Fruit fly (Drosophila melanogaster) whole organism, embryonic: ENCODE measurements around the gene CG9288.

ENCODE experiments used
- Abd-B ChIP-seq: fragments of 200-800 bp; sonication (Bioruptor generic); optimal IDR thresholded peaks from 2 replicates; lab custom pipeline; 2018; ENCODE audit warnings: missing biosample characterization, mild to moderate bottlenecking, missing genetic modification characterization, moderate library complexity
- Bdp1 ChIP-seq: fragments of 200-800 bp; sonication (Bioruptor generic); optimal IDR thresholded peaks from 3 replicates; lab custom pipeline; 2016; ENCODE audit warnings: missing biosample characterization, missing genetic modification characterization
- Bgb ChIP-seq: fragments of 200-800 bp; sonication (Bioruptor generic); IDR thresholded peaks from 2 replicates; pipeline ENCODE4 v1.3.6; 2022; ENCODE audit warnings: missing biosample characterization, missing genetic modification characterization; ENCODE audit not compliant: partially characterized antibody
- BtbVII ChIP-seq: fragments of 200-800 bp; sonication (Bioruptor generic); optimal IDR thresholded peaks from 3 replicates; lab custom pipeline; 2017; ENCODE audit warnings: missing biosample characterization, mild to moderate bottlenecking, missing genetic modification characterization
- CG11696 ChIP-seq: fragments of 200-800 bp; sonication (Bioruptor generic); IDR thresholded peaks from 2 replicates; pipeline ENCODE4 v1.3.6; 2022; ENCODE audit warnings: missing biosample characterization, missing genetic modification characterization
- CG12071 ChIP-seq: fragments of 200-800 bp; sonication (Bioruptor generic); optimal IDR thresholded peaks from 3 replicates; lab custom pipeline; 2018; ENCODE audit warnings: missing biosample characterization, mild to moderate bottlenecking, missing genetic modification characterization
- CG12299 ChIP-seq: fragments of 200-800 bp; sonication (Bioruptor generic); optimal IDR thresholded peaks from 2 replicates; lab custom pipeline; 2018; ENCODE audit warnings: missing biosample characterization, mild to moderate bottlenecking, missing genetic modification characterization
- CG12769 ChIP-seq: fragments of 200-800 bp; sonication (Bioruptor generic); optimal IDR thresholded peaks from 2 replicates; lab custom pipeline; 2019; ENCODE audit warnings: missing biosample characterization, mild to moderate bottlenecking, missing genetic modification characterization, moderate library complexity
- CG12942 ChIP-seq: fragments of 200-800 bp; sonication (Bioruptor generic); optimal IDR thresholded peaks from 3 replicates; lab custom pipeline; 2016; ENCODE audit warnings: missing biosample characterization, missing genetic modification characterization
- CG13424 ChIP-seq: fragments of 200-800 bp; sonication (Bioruptor generic); optimal IDR thresholded peaks from 2 replicates; lab custom pipeline; 2019; ENCODE audit warnings: missing biosample characterization, mild to moderate bottlenecking, missing genetic modification characterization, moderate library complexity
- CG13624 ChIP-seq: fragments of 200-800 bp; sonication (Bioruptor generic); optimal IDR thresholded peaks from 2 replicates; lab custom pipeline; 2016; ENCODE audit warnings: missing biosample characterization, missing genetic modification characterization
- CG15073 ChIP-seq: fragments of 200-800 bp; sonication (Bioruptor generic); optimal IDR thresholded peaks from 2 replicates; lab custom pipeline; 2016; ENCODE audit warnings: missing biosample characterization, missing genetic modification characterization
- CG1529 ChIP-seq: fragments of 200-800 bp; sonication (Bioruptor generic); optimal IDR thresholded peaks from 3 replicates; lab custom pipeline; 2018; ENCODE audit warnings: missing biosample characterization, missing genetic modification characterization
- CG15601 ChIP-seq: fragments of 200-800 bp; sonication (Bioruptor generic); optimal IDR thresholded peaks from 3 replicates; lab custom pipeline; 2019; ENCODE audit warnings: missing biosample characterization, mild to moderate bottlenecking, missing genetic modification characterization, moderate library complexity
- CG17359 ChIP-seq: fragments of 200-800 bp; sonication (Bioruptor generic); optimal IDR thresholded peaks from 3 replicates; lab custom pipeline; 2018; ENCODE audit warnings: missing biosample characterization, mild to moderate bottlenecking, missing genetic modification characterization, moderate library complexity
- CG1792 ChIP-seq: fragments of 200-800 bp; sonication (Bioruptor generic); optimal IDR thresholded peaks from 2 replicates; lab custom pipeline; 2016; ENCODE audit warnings: missing biosample characterization, missing genetic modification characterization
- CG18619 ChIP-seq: fragments of 200-800 bp; sonication (Bioruptor generic); optimal IDR thresholded peaks from 3 replicates; lab custom pipeline; 2017; ENCODE audit warnings: missing biosample characterization, mild to moderate bottlenecking, missing genetic modification characterization
- CG2120 ChIP-seq: fragments of 200-800 bp; sonication (Bioruptor generic); optimal IDR thresholded peaks from 3 replicates; lab custom pipeline; 2016; ENCODE audit warnings: missing biosample characterization, missing genetic modification characterization
- CG31388 ChIP-seq: fragments of 200-800 bp; sonication (Bioruptor generic); optimal IDR thresholded peaks from 2 replicates; lab custom pipeline; 2016; ENCODE audit warnings: missing biosample characterization, missing genetic modification characterization
- CG31441 ChIP-seq: fragments of 200-800 bp; sonication (Bioruptor generic); IDR thresholded peaks from 2 replicates; pipeline ENCODE4 v1.3.6; 2022; ENCODE audit warnings: missing biosample characterization, missing genetic modification characterization
- CG3726 ChIP-seq: fragments of 200-800 bp; sonication (Bioruptor generic); IDR thresholded peaks from 3 replicates; pipeline ENCODE4, ENCODE4 v1.3.6; 2022; ENCODE audit warnings: missing biosample characterization, missing genetic modification characterization
- CG3838 ChIP-seq: fragments of 200-800 bp; sonication (Bioruptor generic); optimal IDR thresholded peaks from 3 replicates; lab custom pipeline; 2016; ENCODE audit warnings: missing biosample characterization, missing genetic modification characterization
- CG4282 ChIP-seq: fragments of 200-800 bp; sonication (Bioruptor generic); optimal IDR thresholded peaks from 2 replicates; lab custom pipeline; 2016; ENCODE audit warnings: missing biosample characterization, missing genetic modification characterization
- CG5180 ChIP-seq: fragments of 200-800 bp; sonication (Bioruptor generic); optimal IDR thresholded peaks from 3 replicates; lab custom pipeline; 2017; ENCODE audit warnings: missing biosample characterization, missing genetic modification characterization, mild to moderate bottlenecking, moderate library complexity, missing genetic modification reagents
- CG7271 ChIP-seq: fragments of 200-800 bp; sonication (Bioruptor generic); optimal IDR thresholded peaks from 2 replicates; lab custom pipeline; 2018; ENCODE audit warnings: missing biosample characterization, mild to moderate bottlenecking, missing genetic modification characterization, moderate library complexity
- CG8089 ChIP-seq: fragments of 200-800 bp; sonication (Bioruptor generic); optimal IDR thresholded peaks from 3 replicates; lab custom pipeline; 2016; ENCODE audit warnings: missing biosample characterization, missing genetic modification characterization
- CG9876 ChIP-seq: fragments of 200-800 bp; sonication (Bioruptor generic); optimal IDR thresholded peaks from 2 replicates; lab custom pipeline; 2016; ENCODE audit warnings: missing biosample characterization, missing genetic modification characterization
- D19A ChIP-seq: fragments of 200-800 bp; optimal IDR thresholded peaks from 3 replicates; lab custom pipeline; 2019; ENCODE audit warnings: missing biosample characterization, mild to moderate bottlenecking, missing genetic modification characterization, moderate library complexity
- Doc3 ChIP-seq: fragments of 200-800 bp; sonication (Bioruptor generic); IDR thresholded peaks from 3 replicates; pipeline ENCODE4 v1.3.6; 2022; ENCODE audit warnings: missing biosample characterization, missing genetic modification characterization; ENCODE audit not compliant: partially characterized antibody
- Hmr ChIP-seq: fragments of 200-800 bp; sonication (Bioruptor generic); optimal IDR thresholded peaks from 3 replicates; lab custom pipeline; 2017; ENCODE audit warnings: mild to moderate bottlenecking, missing biosample characterization, missing genetic modification reagents, missing genetic modification characterization
- Mad ChIP-seq: fragments of 200-800 bp; sonication (Bioruptor generic); optimal IDR thresholded peaks from 2 replicates; lab custom pipeline; 2016; ENCODE audit warnings: missing biosample characterization, missing genetic modification characterization
- NC2α ChIP-seq: fragments of 200-800 bp; sonication (Bioruptor generic); optimal IDR thresholded peaks from 2 replicates; lab custom pipeline; 2016; ENCODE audit warnings: missing biosample characterization, missing genetic modification characterization
- Sin3A ChIP-seq: fragments of >200 bp; optimal IDR thresholded peaks from 2 replicates; lab custom pipeline; 2018
- Usf ChIP-seq: fragments of 200-800 bp; sonication (Bioruptor generic); optimal IDR thresholded peaks from 2 replicates; lab custom pipeline; 2017; ENCODE audit warnings: missing genotype, missing biosample characterization, missing genetic modification characterization
- cad ChIP-seq: fragments of >200 bp; optimal IDR thresholded peaks from 2 replicates; lab custom pipeline; 2017; ENCODE audit warnings: missing biosample characterization, missing genetic modification characterization
- cwo ChIP-seq: fragments of 200-800 bp; sonication (Bioruptor generic); optimal IDR thresholded peaks from 3 replicates; lab custom pipeline; 2017; ENCODE audit warnings: missing biosample characterization, missing genetic modification characterization, mild to moderate bottlenecking, moderate library complexity, missing genetic modification reagents
- ewg ChIP-seq: fragments of 200-800 bp; sonication (Bioruptor generic); optimal IDR thresholded peaks from 3 replicates; lab custom pipeline; 2017; ENCODE audit warnings: mild to moderate bottlenecking, missing biosample characterization, missing genetic modification reagents, missing genetic modification characterization
- fd3F ChIP-seq: fragments of 200-800 bp; sonication (Bioruptor generic); optimal IDR thresholded peaks from 2 replicates; lab custom pipeline; 2018; ENCODE audit warnings: missing biosample characterization, mild to moderate bottlenecking, missing genetic modification characterization, moderate library complexity
- fru ChIP-seq: fragments of >200 bp; optimal IDR thresholded peaks from 2 replicates; lab custom pipeline; 2017
- fu2 ChIP-seq: fragments of 200-800 bp; sonication (Bioruptor generic); optimal IDR thresholded peaks from 2 replicates; lab custom pipeline; 2016; ENCODE audit warnings: missing biosample characterization, missing genetic modification characterization
- gfzf ChIP-seq: fragments of 200-800 bp; sonication (Bioruptor generic); optimal IDR thresholded peaks from 2 replicates; lab custom pipeline; 2016; ENCODE audit warnings: missing biosample characterization, mild to moderate bottlenecking, missing genetic modification characterization, moderate library complexity
- gro ChIP-seq: fragments of 200-800 bp; sonication (Bioruptor generic); optimal IDR thresholded peaks from 2 replicates; lab custom pipeline; 2016; ENCODE audit warnings: missing biosample characterization, missing genetic modification characterization
- klu ChIP-seq: fragments of 200-800 bp; sonication (Bioruptor generic); IDR thresholded peaks from 2 replicates; pipeline ENCODE4 v1.3.6; 2022; ENCODE audit warnings: missing biosample characterization, missing genetic modification characterization
- nom ChIP-seq: fragments of 200-800 bp; sonication (Bioruptor generic); optimal IDR thresholded peaks from 2 replicates; lab custom pipeline; 2017; ENCODE audit warnings: missing biosample characterization, missing genetic modification characterization, mild to moderate bottlenecking, moderate library complexity, missing genetic modification reagents
- p53 ChIP-seq: fragments of 200-800 bp; sonication (Bioruptor generic); optimal IDR thresholded peaks from 2 replicates; lab custom pipeline; 2016; ENCODE audit warnings: missing biosample characterization, missing genetic modification characterization
- pb ChIP-seq: fragments of 200-800 bp; sonication (Bioruptor generic); optimal IDR thresholded peaks from 3 replicates; lab custom pipeline; 2016; ENCODE audit warnings: missing biosample characterization, missing genetic modification characterization
- ranshi ChIP-seq: fragments of 200-800 bp; sonication (Bioruptor generic); IDR thresholded peaks from 2 replicates; pipeline ENCODE4 v1.3.6; 2022; ENCODE audit warnings: missing biosample characterization, missing genetic modification characterization
- so ChIP-seq: fragments of 200-800 bp; sonication (Bioruptor generic); IDR thresholded peaks from 3 replicates; pipeline ENCODE4 v1.3.6; 2022; ENCODE audit warnings: missing biosample characterization, missing genetic modification characterization
- tio ChIP-seq: fragments of 200-800 bp; sonication (Bioruptor generic); optimal IDR thresholded peaks from 2 replicates; lab custom pipeline; 2017; ENCODE audit warnings: missing biosample characterization, missing genetic modification characterization, inconsistent platforms
- wek ChIP-seq: fragments of 200-800 bp; sonication (Bioruptor generic); optimal IDR thresholded peaks from 3 replicates; lab custom pipeline; 2018; ENCODE audit warnings: missing biosample characterization, mild to moderate bottlenecking, missing genetic modification characterization, moderate library complexity
- wor ChIP-seq: fragments of 200-800 bp; sonication (Bioruptor generic); IDR thresholded peaks from 2 replicates; pipeline ENCODE4 v1.3.6; 2022; ENCODE audit warnings: missing biosample characterization, missing genetic modification characterization

Gene CG9288

dm6 chr3R:13802057-13802817, 22.8 kb downstream of the CG9288 start (continued):
- TF ChIP-seq CG4282 (no peak), CG31388 (GFP tag; lab: Kevin White, UChicago) (no peak), CG12769 (peak; percentile 67), CG12071 (GFP tag; lab: Kevin White, UChicago) (no peak), Usf (no peak), Mad (GFP tag; lab: Kevin White, UChicago) (no peak), fu2 (GFP tag; lab: Kevin White, UChicago) (no peak), CG9876 (GFP tag; lab: Kevin White, UChicago) (no peak), ranshi (GFP tag; lab: Robert Waterston, UW) (no peak), Hmr (GFP tag; lab: Kevin White, UChicago) (peak; percentile 28), NC2α (GFP tag; lab: Kevin White, UChicago) (no peak), pb (no peak), CG18619 (GFP tag; lab: Kevin White, UChicago) (no peak), CG7271 (no peak), BtbVII (GFP tag; lab: Kevin White, UChicago) (no peak), CG2120 (no peak), Sin3A (no peak), CG13424 (tag; lab: Kevin White, UChicago) (no peak), wek (GFP tag; lab: Kevin White, UChicago) (no peak), fru (lab: Kevin White, UChicago) (no peak), Bgb (0 out of 2 replicates have a peak, but pooled peaks have one; percentile 35), CG12299 (tag; lab: Kevin White, UChicago) (no peak), CG3838 (GFP tag; lab: Kevin White, UChicago) (no peak), CG11696 (no peak), Bdp1 (GFP tag; lab: Kevin White, UChicago) (no peak), CG31441 (GFP tag; lab: Robert Waterston, UW) (no peak), nom (GFP tag; lab: Kevin White, UChicago) (no peak), Doc3 (GFP tag; lab: Robert Waterston, UW) (no peak), tio (GFP tag; lab: Kevin White, UChicago) (no peak), CG12942 (no peak), CG8089 (GFP tag; lab: Kevin White, UChicago) (no peak), wor (GFP tag; lab: Robert Waterston, UW) (no peak), gro (no peak), CG15073 (GFP tag; lab: Kevin White, UChicago) (no peak), so (GFP tag; lab: Robert Waterston, UW) (no peak), CG17359 (tag; lab: Kevin White, UChicago) (no peak), Abd-B (GFP tag; lab: Kevin White, UChicago) (no peak), CG13624 (GFP tag; lab: Kevin White, UChicago) (no peak), fd3F (GFP tag; lab: Kevin White, UChicago) (no peak), cwo (no peak), p53 (no peak), CG3726 (GFP tag; lab: Robert Waterston, UW) (no peak), CG1792 (GFP tag; lab: Kevin White, UChicago) (no peak), cad (GFP tag; lab: Kevin White, UChicago) (no peak), CG5180 (GFP tag; lab: Kevin White, UChicago) (no peak), klu (no peak), CG15601 (tag; lab: Kevin White, UChicago) (no peak), gfzf (no peak), CG1529 (no peak), D19A (tag; lab: Kevin White, UChicago) (no peak), ewg (GFP tag; lab: Kevin White, UChicago) (no peak)
